Worm (Caenorhabditis elegans) whole organism, L1 larva: ENCODE data around the gene nlp-22.
A peak's percentile ranks its signal among the peaks of the same experiment; 100 is the strongest.

Source experiments
- ces-1 ChIP-seq: fragments of 150-350 bp; optimal IDR thresholded peaks from 2 replicates; lab custom pipeline; 2014; ENCODE audit warnings: missing biosample characterization, missing genetic modification reagents, missing genetic modification characterization
- egl-27 ChIP-seq, 2 experiments: fragments of 150-350 bp in 1 of 2; sonication (generic microtip); optimal IDR thresholded peaks; 3 replicates each; lab custom pipeline; 2017 to 2018; ENCODE audit warnings: missing biosample characterization in 2 of 2, missing genetic modification characterization in 2 of 2, missing genetic modification reagents in 2 of 2
- elt-3 ChIP-seq, 6 experiments: fragments of 150-350 bp in 1 of 6; sonication (generic microtip); optimal IDR thresholded peaks; 2 replicates each; lab custom pipeline; 2017 to 2018; ENCODE audit warnings: missing biosample characterization in 6 of 6, missing genetic modification characterization in 6 of 6, inconsistent platforms in 1 of 6
- fkh-10 ChIP-seq: sonication (generic microtip); optimal IDR thresholded peaks from 2 replicates; lab custom pipeline; 2017; ENCODE audit warnings: missing biosample characterization, missing genetic modification reagents, missing genetic modification characterization
- isw-1 ChIP-seq: fragments of 200-800 bp; sonication (Bioruptor generic); IDR thresholded peaks from 2 replicates; pipeline ENCODE4 v1.3.6; 2022; ENCODE audit warnings: missing genetic modification characterization, missing compliant biosample characterization
- lin-39 ChIP-seq: fragments of 150-350 bp; optimal IDR thresholded peaks from 2 replicates; lab custom pipeline; 2014; ENCODE audit warnings: missing biosample characterization, missing genetic modification reagents, missing genetic modification characterization
- nhr-12 ChIP-seq: sonication (generic microtip); optimal IDR thresholded peaks from 2 replicates; lab custom pipeline; 2017; ENCODE audit warnings: missing biosample characterization, missing genetic modification characterization
- nhr-76 ChIP-seq: sonication (generic microtip); optimal IDR thresholded peaks from 2 replicates; lab custom pipeline; 2017; ENCODE audit warnings: missing biosample characterization, missing genetic modification characterization
- pag-3 ChIP-seq: sonication (generic microtip); optimal IDR thresholded peaks from 2 replicates; lab custom pipeline; 2017; ENCODE audit warnings: missing genetic modification characterization, mild to moderate bottlenecking, missing compliant biosample characterization, antibody characterized with exemption, borderline replicate concordance; ENCODE audit not compliant: insufficient read depth
- rnt-1 ChIP-seq: sonication (generic microtip); optimal IDR thresholded peaks from 2 replicates; lab custom pipeline; 2016; ENCODE audit warnings: mild to moderate bottlenecking, missing genetic modification characterization, moderate library complexity, missing compliant biosample characterization
- tbx-2 ChIP-seq: sonication (generic microtip); optimal IDR thresholded peaks from 2 replicates; lab custom pipeline; 2016; ENCODE audit warnings: missing genetic modification characterization, missing compliant biosample characterization
- ztf-11 ChIP-seq, 2 experiments: sonication (generic microtip); optimal IDR thresholded peaks; 2 replicates each; lab custom pipeline; 2016 to 2017; ENCODE audit warnings: missing genetic modification characterization in 2 of 2, missing biosample characterization in 1 of 2, missing compliant biosample characterization in 1 of 2

DNA sequence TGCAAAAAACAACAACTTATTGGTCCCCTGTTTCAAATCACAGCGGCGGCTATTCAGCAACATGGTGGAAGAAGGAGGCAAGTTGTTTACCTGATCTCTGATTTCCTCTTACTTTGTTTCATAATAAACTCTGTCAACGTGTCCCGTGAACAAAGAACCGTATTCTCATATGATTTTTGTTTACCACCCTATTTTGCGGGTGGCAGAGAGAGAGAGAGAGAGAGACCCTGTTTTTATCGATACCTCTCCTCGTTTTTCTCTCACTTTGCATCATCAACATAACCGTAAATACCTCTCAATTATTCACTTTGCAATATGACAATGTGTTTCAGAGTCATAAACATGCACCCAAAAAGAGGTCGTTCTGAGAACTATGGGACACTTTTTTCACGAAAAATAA lies 24.4 kb downstream of the nlp-22 start:
- no peak for TF ChIP-seq fkh-10
- TF ChIP-seq lin-39 (tag; lab: Kevin White, UChicago), result no peak
- no peak for TF ChIP-seq nhr-12 (tag; lab: Kevin White, UChicago)
- no peak for TF ChIP-seq nhr-76
- TF ChIP-seq egl-27 (tag; optimal IDR thresholded peaks at IDR 0.05; lab: Kevin White, UChicago), result no peak
- no peak for TF ChIP-seq rnt-1
- no peak for TF ChIP-seq pag-3 (tag; lab: Kevin White, UChicago)
- peak in 1 of 6 experiments; percentile 58 for TF ChIP-seq elt-3 (tag; optimal IDR thresholded peaks at IDR 0.05; lab: Kevin White, UChicago)
- no peak for TF ChIP-seq ces-1 (GFP tag; lab: Kevin White, UChicago)
- peak; percentile 5 for TF ChIP-seq tbx-2 (tag; lab: Kevin White, UChicago)
- TF ChIP-seq isw-1 (GFP tag; lab: Robert Waterston, UW), result no peak
- no peak for TF ChIP-seq ztf-11 (tag; optimal IDR thresholded peaks at IDR 0.05; lab: Kevin White, UChicago)
